Fruit fly (Drosophila melanogaster) whole organism, embryonic: Measurements from ENCODE around the gene pav.

Experiments
- ATbp ChIP-seq: fragments of 200-800 bp; sonication (Bioruptor generic); optimal IDR thresholded peaks from 2 replicates; lab custom pipeline; 2017; ENCODE audit warnings: missing biosample characterization, mild to moderate bottlenecking, missing genetic modification characterization, missing genetic modification reagents
- BEAF-32 ChIP-seq: fragments of 200-800 bp; sonication (Bioruptor generic); optimal IDR thresholded peaks from 3 replicates; lab custom pipeline; 2017; ENCODE audit warnings: missing biosample characterization, missing genetic modification characterization, mild to moderate bottlenecking, moderate library complexity, missing genetic modification reagents
- CG10979 ChIP-seq: fragments of 200-800 bp; sonication (Bioruptor generic); optimal IDR thresholded peaks from 2 replicates; lab custom pipeline; 2018; ENCODE audit warnings: missing biosample characterization, mild to moderate bottlenecking, missing genetic modification characterization, moderate library complexity
- CG11723 ChIP-seq: fragments of 200-800 bp; sonication (Bioruptor generic); optimal IDR thresholded peaks from 2 replicates; lab custom pipeline; 2017; ENCODE audit warnings: missing biosample characterization, mild to moderate bottlenecking, missing genetic modification characterization
- CG12659 ChIP-seq: fragments of 200-800 bp; sonication (Bioruptor generic); optimal IDR thresholded peaks from 3 replicates; lab custom pipeline; 2017; ENCODE audit warnings: mild to moderate bottlenecking, missing biosample characterization, missing genetic modification reagents, missing genetic modification characterization
- CG13287 ChIP-seq: fragments of 200-800 bp; sonication (Bioruptor generic); IDR thresholded peaks from 2 replicates; pipeline ENCODE4 v1.3.6; 2022; ENCODE audit warnings: missing biosample characterization, missing genetic modification characterization; ENCODE audit not compliant: partially characterized antibody
- CG14710 ChIP-seq: fragments of 200-800 bp; sonication (Bioruptor generic); optimal IDR thresholded peaks from 3 replicates; lab custom pipeline; 2019; ENCODE audit warnings: missing biosample characterization, mild to moderate bottlenecking, missing genetic modification characterization, moderate library complexity
- CG15479 ChIP-seq: fragments of 200-800 bp; sonication (Bioruptor generic); optimal IDR thresholded peaks from 3 replicates; lab custom pipeline; 2019; ENCODE audit warnings: missing biosample characterization, mild to moderate bottlenecking, missing genetic modification characterization, moderate library complexity
- CG15514 ChIP-seq: fragments of 200-800 bp; sonication (Bioruptor generic); optimal IDR thresholded peaks from 3 replicates; lab custom pipeline; 2017; ENCODE audit warnings: missing biosample characterization, missing genetic modification characterization, mild to moderate bottlenecking, moderate library complexity, missing genetic modification reagents
- CG1603 ChIP-seq: fragments of 200-800 bp; sonication (Bioruptor generic); optimal IDR thresholded peaks from 2 replicates; lab custom pipeline; 2019; ENCODE audit warnings: missing biosample characterization, mild to moderate bottlenecking, missing genetic modification characterization, moderate library complexity
- CG2116 ChIP-seq: fragments of 200-800 bp; sonication (Bioruptor generic); optimal IDR thresholded peaks from 3 replicates; lab custom pipeline; 2018; ENCODE audit warnings: missing biosample characterization, mild to moderate bottlenecking, missing genetic modification characterization
- CG2202 ChIP-seq: fragments of 200-800 bp; sonication (Bioruptor generic); optimal IDR thresholded peaks from 2 replicates; lab custom pipeline; 2018; ENCODE audit warnings: missing biosample characterization, mild to moderate bottlenecking, missing genetic modification characterization
- CG2889 ChIP-seq: fragments of 200-800 bp; sonication (Bioruptor generic); IDR thresholded peaks from 3 replicates; pipeline ENCODE4 v1.3.6; 2022; ENCODE audit warnings: missing biosample characterization, missing genetic modification characterization
- CG30431 ChIP-seq: fragments of 200-800 bp; sonication (Bioruptor generic); optimal IDR thresholded peaks from 2 replicates; lab custom pipeline; 2017; ENCODE audit warnings: missing biosample characterization, missing genetic modification characterization
- CG3163 ChIP-seq: fragments of 200-800 bp; sonication (Bioruptor generic); optimal IDR thresholded peaks from 3 replicates; lab custom pipeline; 2016; ENCODE audit warnings: missing biosample characterization, missing genetic modification characterization
- CG3847 ChIP-seq: fragments of 200-800 bp; sonication (Bioruptor generic); IDR thresholded peaks from 2 replicates; pipeline ENCODE4 v1.3.6; 2022; ENCODE audit warnings: missing biosample characterization, missing genetic modification characterization
- CG4360 ChIP-seq: fragments of 200-800 bp; sonication (Bioruptor generic); IDR thresholded peaks from 2 replicates; pipeline ENCODE4 v1.3.6; 2022; ENCODE audit warnings: missing biosample characterization, missing genetic modification characterization
- CG4617 ChIP-seq: fragments of 200-800 bp; sonication (Bioruptor generic); optimal IDR thresholded peaks from 3 replicates; lab custom pipeline; 2016; ENCODE audit warnings: missing biosample characterization, missing genetic modification characterization, borderline replicate concordance
- CG4707 ChIP-seq: fragments of 200-800 bp; sonication (Bioruptor generic); optimal IDR thresholded peaks from 2 replicates; lab custom pipeline; 2018; ENCODE audit warnings: missing biosample characterization, mild to moderate bottlenecking, missing genetic modification characterization, moderate library complexity
- CG8281 ChIP-seq: fragments of 200-800 bp; sonication (Bioruptor generic); optimal IDR thresholded peaks from 2 replicates; lab custom pipeline; 2018; ENCODE audit warnings: missing biosample characterization, mild to moderate bottlenecking, missing genetic modification characterization, moderate library complexity
- CG8359 ChIP-seq: fragments of 200-800 bp; sonication (Bioruptor generic); optimal IDR thresholded peaks from 2 replicates; lab custom pipeline; 2017; ENCODE audit warnings: missing biosample characterization, mild to moderate bottlenecking, missing genetic modification characterization, borderline replicate concordance
- CG8388 ChIP-seq: fragments of 200-800 bp; sonication (Bioruptor generic); optimal IDR thresholded peaks from 2 replicates; lab custom pipeline; 2019; ENCODE audit warnings: missing biosample characterization, mild to moderate bottlenecking, missing genetic modification characterization, moderate library complexity
- CG9797 ChIP-seq: fragments of 200-800 bp; sonication (Bioruptor generic); optimal IDR thresholded peaks from 3 replicates; lab custom pipeline; 2018; ENCODE audit warnings: missing biosample characterization, mild to moderate bottlenecking, missing genetic modification characterization
- Dek ChIP-seq: fragments of 200-800 bp; sonication (Bioruptor generic); optimal IDR thresholded peaks from 3 replicates; lab custom pipeline; 2019; ENCODE audit warnings: missing biosample characterization, mild to moderate bottlenecking, missing genetic modification characterization, moderate library complexity
- E2f2 ChIP-seq: fragments of 200-800 bp; sonication (Bioruptor generic); IDR thresholded peaks from 2 replicates; pipeline ENCODE4 v1.3.6; 2022; ENCODE audit warnings: missing biosample characterization, missing genetic modification characterization
- Kr ChIP-seq: fragments of 200-800 bp; sonication (Bioruptor generic); optimal IDR thresholded peaks from 2 replicates; lab custom pipeline; 2017; ENCODE audit warnings: missing biosample characterization, mild to moderate bottlenecking, missing genetic modification characterization
- MBD-R2 ChIP-seq: fragments of 200-800 bp; sonication (Bioruptor generic); IDR thresholded peaks from 2 replicates; pipeline ENCODE4 v1.3.6; 2022; ENCODE audit warnings: missing biosample characterization, missing genetic modification characterization
- MESR4 ChIP-seq: fragments of 200-800 bp; sonication (Bioruptor generic); optimal IDR thresholded peaks from 2 replicates; lab custom pipeline; 2018; ENCODE audit warnings: missing biosample characterization, mild to moderate bottlenecking, missing genetic modification characterization, moderate library complexity
- MTF-1 ChIP-seq: fragments of 200-800 bp; sonication (Bioruptor generic); optimal IDR thresholded peaks from 2 replicates; lab custom pipeline; 2018; ENCODE audit warnings: missing biosample characterization, mild to moderate bottlenecking, missing genetic modification characterization, borderline replicate concordance
- Med ChIP-seq: fragments of 200-800 bp; sonication (Bioruptor generic); peaks from one replicate; lab custom pipeline; 2016; ENCODE audit warnings: missing biosample characterization, missing genetic modification characterization, mild to moderate bottlenecking, inconsistent platforms, moderate library complexity
- Myb ChIP-seq: fragments of 200-800 bp; sonication (Bioruptor generic); optimal IDR thresholded peaks from 2 replicates; lab custom pipeline; 2016; ENCODE audit warnings: missing biosample characterization, missing genetic modification characterization
- Sin3A ChIP-seq: fragments of >200 bp; optimal IDR thresholded peaks from 2 replicates; lab custom pipeline; 2018
- ac ChIP-seq: fragments of 200-800 bp; sonication (Bioruptor generic); optimal IDR thresholded peaks from 3 replicates; lab custom pipeline; 2017; ENCODE audit warnings: missing biosample characterization, mild to moderate bottlenecking, missing genetic modification characterization
- kah ChIP-seq: fragments of 200-800 bp; sonication (Bioruptor generic); optimal IDR thresholded peaks from 2 replicates; lab custom pipeline; 2018; ENCODE audit warnings: missing biosample characterization, mild to moderate bottlenecking, missing genetic modification characterization
- kni ChIP-seq: fragments of 200-800 bp; sonication (Bioruptor generic); optimal IDR thresholded peaks from 3 replicates; lab custom pipeline; 2017; ENCODE audit warnings: mild to moderate bottlenecking, missing biosample characterization, missing genetic modification reagents, missing genetic modification characterization
- lola ChIP-seq, 3 experiments: fragments of >200 bp in 2 of 3; fragments of 200-800 bp in 1 of 3; sonication (Bioruptor generic) in 1 of 3; optimal IDR thresholded peaks; 2 replicates each; lab custom pipeline; 2017 to 2019; ENCODE audit warnings: missing biosample characterization in 3 of 3, missing genetic modification characterization in 3 of 3, mild to moderate bottlenecking in 1 of 3, moderate library complexity in 1 of 3
- prd ChIP-seq, 3 experiments: fragments of >200 bp in 2 of 3; fragments of 200-800 bp in 1 of 3; sonication (Bioruptor generic) in 1 of 3; optimal IDR thresholded peaks in 2 of 3; IDR thresholded peaks in 1 of 3; 2 replicates in 2 of 3; 3 replicates in 1 of 3; pipeline versions ENCODE4 v1.3.6 to Lab custom; 2017 to 2022; ENCODE audit warnings: missing biosample characterization in 1 of 3, missing genetic modification characterization in 1 of 3
- pzg ChIP-seq: fragments of 200-800 bp; sonication (Bioruptor generic); optimal IDR thresholded peaks from 3 replicates; lab custom pipeline; 2018; ENCODE audit warnings: missing biosample characterization, mild to moderate bottlenecking, missing genetic modification characterization, moderate library complexity
- salm ChIP-seq: fragments of 200-800 bp; sonication (Bioruptor generic); optimal IDR thresholded peaks from 2 replicates; lab custom pipeline; 2018; ENCODE audit warnings: missing biosample characterization, mild to moderate bottlenecking, missing genetic modification characterization
- sim ChIP-seq: fragments of 200-800 bp; sonication (Bioruptor generic); IDR thresholded peaks from 2 replicates; pipeline ENCODE4 v1.3.6; 2022; ENCODE audit warnings: missing biosample characterization, missing genetic modification characterization
- ssp ChIP-seq: fragments of 200-800 bp; sonication (Bioruptor generic); IDR thresholded peaks from 2 replicates; pipeline ENCODE4 v1.3.6; 2022; ENCODE audit warnings: missing biosample characterization, missing genetic modification characterization
- stwl ChIP-seq: fragments of 200-800 bp; sonication (Bioruptor generic); optimal IDR thresholded peaks from 3 replicates; lab custom pipeline; 2018; ENCODE audit warnings: missing biosample characterization, mild to moderate bottlenecking, missing genetic modification characterization, moderate library complexity
- tna ChIP-seq: fragments of 200-800 bp; sonication (Bioruptor generic); IDR thresholded peaks from 2 replicates; pipeline ENCODE4 v1.3.6; 2022; ENCODE audit warnings: missing biosample characterization, missing genetic modification characterization; ENCODE audit not compliant: partially characterized antibody
- trem ChIP-seq: fragments of 200-800 bp; optimal IDR thresholded peaks from 3 replicates; lab custom pipeline; 2019; ENCODE audit warnings: missing biosample characterization, mild to moderate bottlenecking, missing genetic modification characterization, moderate library complexity
- unpg ChIP-seq: fragments of 200-800 bp; sonication (Bioruptor generic); optimal IDR thresholded peaks from 3 replicates; lab custom pipeline; 2018; ENCODE audit warnings: missing biosample characterization, mild to moderate bottlenecking, missing genetic modification characterization, moderate library complexity
- zen ChIP-seq: fragments of 200-800 bp; sonication (Bioruptor generic); optimal IDR thresholded peaks from 3 replicates; lab custom pipeline; 2018; ENCODE audit warnings: missing biosample characterization, mild to moderate bottlenecking, missing genetic modification characterization, moderate library complexity

pav gene

dm6 chr3L:4272167-4272773, 29.7 kb downstream of the pav start (continued):
- TF ChIP-seq prd (optimal IDR thresholded peaks at IDR 0.05; lab: Kevin White, UChicago) (no peak), prd (GFP tag; IDR thresholded peaks at IDR 0.05; lab: Robert Waterston, UW) (0 out of 3 replicates have a peak, but pooled peaks have one; percentile 7), unpg (GFP tag; lab: Kevin White, UChicago) (no peak), CG11723 (GFP tag; lab: Kevin White, UChicago) (no peak), Med (GFP tag; lab: Kevin White, UChicago) (peak; percentile 64), salm (tag; lab: Kevin White, UChicago) (peak; percentile 16), ssp (GFP tag; lab: Robert Waterston, UW) (no peak), CG3163 (GFP tag; lab: Kevin White, UChicago) (no peak), MTF-1 (GFP tag; lab: Kevin White, UChicago) (peak; percentile 39), zen (tag; lab: Kevin White, UChicago) (peak; percentile 13), CG2202 (tag; lab: Kevin White, UChicago) (peak; percentile 71), CG30431 (GFP tag; lab: Kevin White, UChicago) (no peak), lola (GFP tag; optimal IDR thresholded peaks at IDR 0.05; lab: Kevin White, UChicago) (peak in 1 of 3 experiments; percentile 31), CG8388 (GFP tag; lab: Kevin White, UChicago) (no peak), kni (GFP tag; lab: Kevin White, UChicago) (peak; percentile 92), CG2889 (no peak), CG10979 (tag; lab: Kevin White, UChicago) (peak; percentile 38), ac (GFP tag; lab: Kevin White, UChicago) (peak; percentile 58), ATbp (GFP tag; lab: Kevin White, UChicago) (peak; percentile 62), sim (GFP tag; lab: Robert Waterston, UW) (0 out of 2 replicates have a peak, but pooled peaks have one; percentile 18), Kr (GFP tag; lab: Kevin White, UChicago) (peak; percentile 45), Dek (no peak), CG14710 (tag; lab: Kevin White, UChicago) (peak; percentile 50)

dm6 chr3L:4277796-4278195, 35.3 kb downstream of the pav start, which contains the start of gene Ctl1:
Gene Ctl1, plus strand, starts transcription at chr3L:4277962.
- TF ChIP-seq trem (tag; lab: Kevin White, UChicago) = peak; percentile 42
- peak; percentile 5 for TF ChIP-seq CG15479
- TF ChIP-seq CG8359 (GFP tag; lab: Kevin White, UChicago) = no peak
- TF ChIP-seq CG1603 (tag; lab: Kevin White, UChicago) = peak; percentile 24
- peak; percentile 34 for TF ChIP-seq MESR4
- peak; percentile 90 for TF ChIP-seq CG4360
- TF ChIP-seq tna = no peak
- peak; percentile 26; the same call in 1 of the 2 replicates for TF ChIP-seq CG3847
- TF ChIP-seq stwl (tag; lab: Kevin White, UChicago) = peak; percentile 43
- peak; percentile 11 for TF ChIP-seq BEAF-32 (GFP tag; lab: Kevin White, UChicago)
- peak; percentile 88 for TF ChIP-seq kah (GFP tag; lab: Kevin White, UChicago)
- TF ChIP-seq Sin3A (lab: Kevin White, UChicago) = peak; percentile 19
- TF ChIP-seq pzg (GFP tag; lab: Kevin White, UChicago) = peak; percentile 62
- peak; percentile 13 for TF ChIP-seq CG12659 (GFP tag; lab: Kevin White, UChicago)
- peak; percentile 55 for TF ChIP-seq Med (GFP tag; lab: Kevin White, UChicago)
- peak; percentile 35 for TF ChIP-seq Myb (GFP tag; lab: Kevin White, UChicago)
- peak; percentile 51 for TF ChIP-seq CG15514 (GFP tag; lab: Kevin White, UChicago)
- peak; percentile 43 for TF ChIP-seq CG4617
- peak; percentile 11 for TF ChIP-seq CG2116 (GFP tag; lab: Kevin White, UChicago)
- TF ChIP-seq CG4707 (GFP tag; lab: Kevin White, UChicago) = no peak
- TF ChIP-seq CG8281 (tag; lab: Kevin White, UChicago) = peak; percentile 16
- no peak for TF ChIP-seq CG13287 (GFP tag; lab: Robert Waterston, UW)
- peak; percentile 95 for TF ChIP-seq E2f2
- TF ChIP-seq CG9797 = peak; percentile 84
- peak; percentile 43; the same call in 1 of the 2 replicates for TF ChIP-seq MBD-R2 (GFP tag; lab: Robert Waterston, UW)
